Fruit fly (Drosophila melanogaster) whole organism, embryonic: ENCODE measurements around the gene CNMa.

Source experiments
- BEAF-32 ChIP-seq: fragments of 200-800 bp; sonication (Bioruptor generic); optimal IDR thresholded peaks from 3 replicates; lab custom pipeline; 2017; ENCODE audit warnings: missing biosample characterization, missing genetic modification characterization, mild to moderate bottlenecking, moderate library complexity, missing genetic modification reagents
- CG10979 ChIP-seq: fragments of 200-800 bp; sonication (Bioruptor generic); optimal IDR thresholded peaks from 2 replicates; lab custom pipeline; 2018; ENCODE audit warnings: missing biosample characterization, mild to moderate bottlenecking, missing genetic modification characterization, moderate library complexity
- CG12219 ChIP-seq: fragments of 200-800 bp; sonication (Bioruptor generic); optimal IDR thresholded peaks from 3 replicates; lab custom pipeline; 2018; ENCODE audit warnings: missing biosample characterization, mild to moderate bottlenecking, missing genetic modification characterization
- CG12299 ChIP-seq: fragments of 200-800 bp; sonication (Bioruptor generic); optimal IDR thresholded peaks from 2 replicates; lab custom pipeline; 2018; ENCODE audit warnings: missing biosample characterization, mild to moderate bottlenecking, missing genetic modification characterization
- CG12942 ChIP-seq: fragments of 200-800 bp; sonication (Bioruptor generic); optimal IDR thresholded peaks from 3 replicates; lab custom pipeline; 2016; ENCODE audit warnings: missing biosample characterization, missing genetic modification characterization
- CG13123 ChIP-seq: fragments of 200-800 bp; sonication (Bioruptor generic); optimal IDR thresholded peaks from 2 replicates; lab custom pipeline; 2016; ENCODE audit warnings: missing biosample characterization, missing genetic modification characterization
- CG13424 ChIP-seq: fragments of 200-800 bp; sonication (Bioruptor generic); optimal IDR thresholded peaks from 2 replicates; lab custom pipeline; 2019; ENCODE audit warnings: missing biosample characterization, mild to moderate bottlenecking, missing genetic modification characterization, moderate library complexity
- CG13775 ChIP-seq: fragments of 200-800 bp; sonication (Bioruptor generic); optimal IDR thresholded peaks from 3 replicates; lab custom pipeline; 2017; ENCODE audit warnings: missing biosample characterization, mild to moderate bottlenecking, missing genetic modification characterization
- CG14860 ChIP-seq: fragments of 200-800 bp; sonication (Bioruptor generic); IDR thresholded peaks from 3 replicates; pipeline ENCODE4 v1.3.6; 2022; ENCODE audit warnings: missing biosample characterization, missing genetic modification characterization; ENCODE audit not compliant: partially characterized antibody
- CG15601 ChIP-seq: fragments of 200-800 bp; sonication (Bioruptor generic); optimal IDR thresholded peaks from 3 replicates; lab custom pipeline; 2019; ENCODE audit warnings: missing biosample characterization, mild to moderate bottlenecking, missing genetic modification characterization, moderate library complexity
- CG17568 ChIP-seq: fragments of 200-800 bp; sonication (Bioruptor generic); optimal IDR thresholded peaks from 2 replicates; lab custom pipeline; 2018; ENCODE audit warnings: missing biosample characterization, mild to moderate bottlenecking, missing genetic modification characterization, moderate library complexity
- CG2875 ChIP-seq: fragments of 200-800 bp; sonication (Bioruptor generic); optimal IDR thresholded peaks from 2 replicates; lab custom pipeline; 2017; ENCODE audit warnings: missing biosample characterization, mild to moderate bottlenecking, missing genetic modification characterization, missing genetic modification reagents
- CG3065 ChIP-seq: fragments of 200-800 bp; sonication (Bioruptor generic); optimal IDR thresholded peaks from 2 replicates; lab custom pipeline; 2016; ENCODE audit warnings: missing biosample characterization, missing genetic modification characterization
- CG3281 ChIP-seq: fragments of 200-800 bp; sonication (Bioruptor generic); optimal IDR thresholded peaks from 3 replicates; lab custom pipeline; 2017; ENCODE audit warnings: missing biosample characterization, mild to moderate bottlenecking, missing genetic modification characterization
- CG4730 ChIP-seq: fragments of 200-800 bp; sonication (Bioruptor generic); IDR thresholded peaks from 2 replicates; pipeline ENCODE4 v1.3.6; 2022; ENCODE audit warnings: missing biosample characterization, missing genetic modification characterization
- CG7556 ChIP-seq: fragments of 200-800 bp; sonication (Bioruptor generic); optimal IDR thresholded peaks from 2 replicates; lab custom pipeline; 2017; ENCODE audit warnings: missing biosample characterization, mild to moderate bottlenecking, missing genetic modification characterization
- CTCF ChIP-seq: fragments of 200-800 bp; sonication (Bioruptor generic); optimal IDR thresholded peaks from 2 replicates; lab custom pipeline; 2017; ENCODE audit warnings: missing biosample characterization, mild to moderate bottlenecking, missing genetic modification characterization, moderate library complexity
- Dp ChIP-seq: fragments of 200-800 bp; sonication (Bioruptor generic); optimal IDR thresholded peaks from 2 replicates; lab custom pipeline; 2018; ENCODE audit warnings: missing biosample characterization, mild to moderate bottlenecking, missing genetic modification characterization, moderate library complexity
- HLHmδ ChIP-seq: fragments of 200-800 bp; sonication (Bioruptor generic); optimal IDR thresholded peaks from 2 replicates; lab custom pipeline; 2018; ENCODE audit warnings: missing biosample characterization, mild to moderate bottlenecking, missing genetic modification characterization, moderate library complexity
- Lhr ChIP-seq: fragments of 200-800 bp; sonication (Bioruptor generic); optimal IDR thresholded peaks from 3 replicates; lab custom pipeline; 2017; ENCODE audit warnings: mild to moderate bottlenecking, missing biosample characterization, missing genetic modification reagents, missing genetic modification characterization
- MBD-R2 ChIP-seq: fragments of 200-800 bp; sonication (Bioruptor generic); IDR thresholded peaks from 2 replicates; pipeline ENCODE4 v1.3.6; 2022; ENCODE audit warnings: missing biosample characterization, missing genetic modification characterization
- Max ChIP-seq: fragments of 200-800 bp; sonication (Bioruptor generic); optimal IDR thresholded peaks from 2 replicates; lab custom pipeline; 2016; ENCODE audit warnings: missing biosample characterization, mild to moderate bottlenecking, missing genetic modification characterization
- Neu2 ChIP-seq: fragments of 200-800 bp; sonication (Bioruptor generic); optimal IDR thresholded peaks from 3 replicates; lab custom pipeline; 2016; ENCODE audit warnings: missing biosample characterization, missing genetic modification characterization, borderline replicate concordance
- Nf-YC ChIP-seq: fragments of 200-800 bp; optimal IDR thresholded peaks from 3 replicates; lab custom pipeline; 2019; ENCODE audit warnings: missing biosample characterization, mild to moderate bottlenecking, missing genetic modification characterization, moderate library complexity
- Pdp1 ChIP-seq, 2 experiments: fragments of 200-800 bp; sonication (Bioruptor generic); optimal IDR thresholded peaks; 3 replicates each; lab custom pipeline; 2016; ENCODE audit warnings: missing biosample characterization in 2 of 2, missing genetic modification characterization in 2 of 2, mild to moderate bottlenecking in 1 of 2, moderate library complexity in 1 of 2
- Scr ChIP-seq: fragments of 200-800 bp; sonication (Bioruptor generic); IDR thresholded peaks from 2 replicates; pipeline ENCODE4 v1.3.6; 2022; ENCODE audit warnings: missing biosample characterization, missing genetic modification characterization; ENCODE audit not compliant: partially characterized antibody
- Ssrp ChIP-seq: fragments of 200-800 bp; sonication (Bioruptor generic); optimal IDR thresholded peaks from 2 replicates; lab custom pipeline; 2018; ENCODE audit warnings: missing biosample characterization, mild to moderate bottlenecking, missing genetic modification characterization, moderate library complexity
- aop ChIP-seq: fragments of 200-800 bp; sonication (Bioruptor generic); IDR thresholded peaks from 2 replicates; pipeline ENCODE4 v1.3.6; 2022; ENCODE audit warnings: missing biosample characterization, missing genetic modification characterization
- bbx ChIP-seq: fragments of 200-800 bp; sonication (Bioruptor generic); IDR thresholded peaks from 2 replicates; pipeline ENCODE4 v1.3.6; 2022; ENCODE audit warnings: missing biosample characterization, missing genetic modification characterization; ENCODE audit not compliant: partially characterized antibody
- btn ChIP-seq: fragments of 200-800 bp; sonication (Bioruptor generic); optimal IDR thresholded peaks from 2 replicates; lab custom pipeline; 2016; ENCODE audit warnings: missing biosample characterization, missing genetic modification characterization
- corto ChIP-seq: fragments of 200-800 bp; sonication (Bioruptor generic); optimal IDR thresholded peaks from 2 replicates; lab custom pipeline; 2016; ENCODE audit warnings: missing biosample characterization, mild to moderate bottlenecking, missing genetic modification characterization, moderate library complexity
- danr ChIP-seq: fragments of 200-800 bp; sonication (Bioruptor generic); IDR thresholded peaks from 2 replicates; pipeline ENCODE4 v1.3.6; 2022; ENCODE audit warnings: missing biosample characterization, missing genetic modification characterization
- ftz-f1 ChIP-seq: fragments of 200-800 bp; sonication (Bioruptor generic); optimal IDR thresholded peaks from 2 replicates; lab custom pipeline; 2016; ENCODE audit warnings: missing biosample characterization, missing genetic modification characterization
- fu2 ChIP-seq: fragments of 200-800 bp; sonication (Bioruptor generic); optimal IDR thresholded peaks from 2 replicates; lab custom pipeline; 2016; ENCODE audit warnings: missing biosample characterization, missing genetic modification characterization
- grn ChIP-seq: fragments of 200-800 bp; sonication (Bioruptor generic); optimal IDR thresholded peaks from 3 replicates; lab custom pipeline; 2017; ENCODE audit warnings: missing biosample characterization, missing genetic modification characterization
- hb ChIP-seq: fragments of 200-800 bp; sonication (Bioruptor generic); IDR thresholded peaks from 3 replicates; pipeline ENCODE4 v1.3.6; 2022; ENCODE audit warnings: missing biosample characterization, missing genetic modification characterization; ENCODE audit not compliant: partially characterized antibody
- nerfin-1 ChIP-seq: fragments of 200-800 bp; sonication (Bioruptor generic); optimal IDR thresholded peaks from 3 replicates; lab custom pipeline; 2019; ENCODE audit warnings: missing biosample characterization, mild to moderate bottlenecking, missing genetic modification characterization, moderate library complexity
- p53 ChIP-seq: fragments of 200-800 bp; sonication (Bioruptor generic); optimal IDR thresholded peaks from 2 replicates; lab custom pipeline; 2016; ENCODE audit warnings: missing biosample characterization, missing genetic modification characterization
- pita ChIP-seq: fragments of 200-800 bp; sonication (Bioruptor generic); optimal IDR thresholded peaks from 2 replicates; lab custom pipeline; 2017; ENCODE audit warnings: missing biosample characterization, mild to moderate bottlenecking, missing genetic modification characterization
- pzg ChIP-seq: fragments of 200-800 bp; sonication (Bioruptor generic); optimal IDR thresholded peaks from 3 replicates; lab custom pipeline; 2018; ENCODE audit warnings: missing biosample characterization, mild to moderate bottlenecking, missing genetic modification characterization, moderate library complexity
- slbo ChIP-seq: fragments of 200-800 bp; sonication (Bioruptor generic); IDR thresholded peaks from 2 replicates; pipeline ENCODE4 v1.3.6; 2022; ENCODE audit warnings: missing biosample characterization, missing genetic modification characterization
- stc ChIP-seq: fragments of 200-800 bp; sonication (Bioruptor generic); IDR thresholded peaks from 2 replicates; pipeline ENCODE4 v1.3.6; 2022; ENCODE audit warnings: missing biosample characterization, missing genetic modification characterization
- stwl ChIP-seq: fragments of 200-800 bp; sonication (Bioruptor generic); optimal IDR thresholded peaks from 3 replicates; lab custom pipeline; 2018; ENCODE audit warnings: missing biosample characterization, mild to moderate bottlenecking, missing genetic modification characterization, moderate library complexity
- tin ChIP-seq: fragments of 200-800 bp; sonication (Bioruptor generic); optimal IDR thresholded peaks from 3 replicates; lab custom pipeline; 2016; ENCODE audit warnings: missing biosample characterization, missing genetic modification characterization
- wek ChIP-seq: fragments of 200-800 bp; sonication (Bioruptor generic); optimal IDR thresholded peaks from 3 replicates; lab custom pipeline; 2018; ENCODE audit warnings: missing biosample characterization, mild to moderate bottlenecking, missing genetic modification characterization, moderate library complexity
- z ChIP-seq: fragments of 200-800 bp; sonication (Bioruptor generic); IDR thresholded peaks from 3 replicates; pipeline ENCODE4 v1.3.6; 2022; ENCODE audit warnings: missing biosample characterization, missing genetic modification characterization
- zfh2 ChIP-seq: fragments of 200-800 bp; sonication (Bioruptor generic); optimal IDR thresholded peaks from 2 replicates; lab custom pipeline; 2016; ENCODE audit warnings: missing biosample characterization, missing genetic modification characterization

Gene CNMa

DNA sequence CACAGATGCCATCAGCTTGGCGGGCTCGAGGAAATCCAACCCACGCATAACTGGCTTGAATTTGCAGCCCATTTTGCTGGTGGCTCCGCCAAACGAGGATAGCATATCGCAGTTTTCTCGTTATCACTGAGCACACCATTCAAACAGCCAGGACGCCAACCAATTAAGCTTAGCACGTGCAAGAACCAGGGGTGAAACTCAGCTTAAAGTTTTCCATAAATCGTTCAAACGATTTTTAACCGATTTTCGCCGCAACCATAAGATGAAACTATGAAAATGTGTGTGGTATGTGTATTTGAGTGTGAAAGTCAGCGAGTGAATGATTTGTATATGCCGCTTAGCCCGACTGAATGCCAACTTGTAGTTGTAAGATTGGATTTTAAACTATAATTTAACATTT is 35.5 kb upstream of the CNMa start (continued):
- TF ChIP-seq fu2 (GFP tag; lab: Kevin White, UChicago) (no peak), btn (GFP tag; lab: Kevin White, UChicago) (no peak), Lhr (GFP tag; lab: Kevin White, UChicago) (peak; percentile 34), CG13123 (GFP tag; lab: Kevin White, UChicago) (no peak), BEAF-32 (GFP tag; lab: Kevin White, UChicago) (peak; percentile 20), CG7556 (GFP tag; lab: Kevin White, UChicago) (no peak), pzg (GFP tag; lab: Kevin White, UChicago) (peak; percentile 37), CG12299 (no peak), danr (GFP tag; lab: Robert Waterston, UW) (no peak), CG4730 (GFP tag; lab: Robert Waterston, UW) (no peak), slbo (GFP tag; lab: Robert Waterston, UW) (no peak), Nf-YC (tag; lab: Kevin White, UChicago) (no peak), Dp (GFP tag; lab: Kevin White, UChicago) (peak; percentile 82), CG12942 (GFP tag; lab: Kevin White, UChicago) (no peak), hb (GFP tag; lab: Robert Waterston, UW) (no peak), Scr (GFP tag; lab: Robert Waterston, UW) (no peak), CG13775 (no peak), CG17568 (GFP tag; lab: Kevin White, UChicago) (no peak), Max (GFP tag; lab: Kevin White, UChicago) (no peak), grn (GFP tag; lab: Kevin White, UChicago) (no peak), Pdp1 (GFP tag; optimal IDR thresholded peaks at IDR 0.05; lab: Kevin White, UChicago) (no peak), aop (GFP tag; lab: Robert Waterston, UW) (no peak), CG12219 (no peak), nerfin-1 (tag; lab: Kevin White, UChicago) (no peak), CG3065 (GFP tag; lab: Kevin White, UChicago) (no peak), zfh2 (GFP tag; lab: Kevin White, UChicago) (no peak), CG2875 (GFP tag; lab: Kevin White, UChicago) (no peak), p53 (GFP tag; lab: Kevin White, UChicago) (no peak), bbx (GFP tag; lab: Robert Waterston, UW) (no peak), CG15601 (tag; lab: Kevin White, UChicago) (no peak), stc (GFP tag; lab: Robert Waterston, UW) (no peak), Neu2 (GFP tag; lab: Kevin White, UChicago) (no peak), Ssrp (tag; lab: Kevin White, UChicago) (no peak), pita (GFP tag; lab: Kevin White, UChicago) (peak; percentile 82), z (GFP tag; lab: Robert Waterston, UW) (no peak), MBD-R2 (GFP tag; lab: Robert Waterston, UW) (no peak), wek (GFP tag; lab: Kevin White, UChicago) (no peak), tin (GFP tag; lab: Kevin White, UChicago) (no peak), CTCF (GFP tag; lab: Kevin White, UChicago) (peak; percentile 82), CG10979 (tag; lab: Kevin White, UChicago) (peak; percentile 20), ftz-f1 (GFP tag; lab: Kevin White, UChicago) (no peak), HLHmδ (GFP tag; lab: Kevin White, UChicago) (no peak), CG3281 (GFP tag; lab: Kevin White, UChicago) (no peak), CG13424 (tag; lab: Kevin White, UChicago) (no peak), corto (GFP tag; lab: Kevin White, UChicago) (no peak), CG14860 (GFP tag; lab: Robert Waterston, UW) (no peak; the same call in 2 of the 3 replicates), stwl (tag; lab: Kevin White, UChicago) (peak; percentile 55)
